Fruit fly (Drosophila melanogaster) whole organism, embryonic: ENCODE data around the gene Cpr30F.
A peak's percentile ranks its signal among the peaks of the same experiment; 100 is the strongest.

ENCODE experiments used
- Adf1 ChIP-seq: fragments of 200-800 bp; sonication (Bioruptor generic); IDR thresholded peaks from 2 replicates; pipeline ENCODE4 v1.3.6; 2022; ENCODE audit warnings: missing biosample characterization, missing genetic modification characterization
- B-H1 ChIP-seq: fragments of 200-800 bp; sonication (Bioruptor generic); IDR thresholded peaks from 3 replicates; pipeline ENCODE4 v1.3.6; 2022; ENCODE audit warnings: missing biosample characterization, missing genetic modification characterization
- Bteb2 ChIP-seq: fragments of 200-800 bp; sonication (Bioruptor generic); optimal IDR thresholded peaks from 2 replicates; lab custom pipeline; 2016; ENCODE audit warnings: missing biosample characterization, missing genetic modification characterization
- CG10274 ChIP-seq: fragments of 200-800 bp; sonication (Bioruptor generic); optimal IDR thresholded peaks from 3 replicates; lab custom pipeline; 2017; ENCODE audit warnings: missing biosample characterization, mild to moderate bottlenecking, missing genetic modification characterization
- CG10462 ChIP-seq: fragments of 200-800 bp; sonication (Bioruptor generic); optimal IDR thresholded peaks from 2 replicates; lab custom pipeline; 2016; ENCODE audit warnings: missing biosample characterization, missing genetic modification characterization
- CG10543 ChIP-seq: fragments of 200-800 bp; sonication (Bioruptor generic); optimal IDR thresholded peaks from 3 replicates; lab custom pipeline; 2017; ENCODE audit warnings: missing biosample characterization, mild to moderate bottlenecking, missing genetic modification characterization, moderate library complexity
- CG11093 ChIP-seq: fragments of 200-800 bp; sonication (Bioruptor generic); IDR thresholded peaks from 3 replicates; pipeline ENCODE4 v1.3.6; 2022; ENCODE audit warnings: missing biosample characterization, missing genetic modification characterization
- CG12219 ChIP-seq: fragments of 200-800 bp; sonication (Bioruptor generic); optimal IDR thresholded peaks from 3 replicates; lab custom pipeline; 2018; ENCODE audit warnings: missing biosample characterization, mild to moderate bottlenecking, missing genetic modification characterization
- CG15696 ChIP-seq: fragments of 200-800 bp; sonication (Bioruptor generic); optimal IDR thresholded peaks from 2 replicates; lab custom pipeline; 2019; ENCODE audit warnings: missing biosample characterization, mild to moderate bottlenecking, missing genetic modification characterization, moderate library complexity
- CG17359 ChIP-seq: fragments of 200-800 bp; sonication (Bioruptor generic); optimal IDR thresholded peaks from 3 replicates; lab custom pipeline; 2018; ENCODE audit warnings: missing biosample characterization, mild to moderate bottlenecking, missing genetic modification characterization, moderate library complexity
- CG17912 ChIP-seq: fragments of 200-800 bp; sonication (Bioruptor generic); optimal IDR thresholded peaks from 2 replicates; lab custom pipeline; 2018; ENCODE audit warnings: missing biosample characterization, mild to moderate bottlenecking, missing genetic modification characterization
- CG1792 ChIP-seq: fragments of 200-800 bp; sonication (Bioruptor generic); optimal IDR thresholded peaks from 2 replicates; lab custom pipeline; 2016; ENCODE audit warnings: missing biosample characterization, missing genetic modification characterization
- CG18476 ChIP-seq: fragments of 200-800 bp; sonication (Bioruptor generic); optimal IDR thresholded peaks from 2 replicates; lab custom pipeline; 2016; ENCODE audit warnings: missing biosample characterization, mild to moderate bottlenecking, missing genetic modification characterization
- CG2712 ChIP-seq: fragments of 200-800 bp; optimal IDR thresholded peaks from 3 replicates; lab custom pipeline; 2019; ENCODE audit warnings: missing biosample characterization, mild to moderate bottlenecking, missing genetic modification characterization, moderate library complexity
- CG30020 ChIP-seq: fragments of 200-800 bp; optimal IDR thresholded peaks from 2 replicates; lab custom pipeline; 2019; ENCODE audit warnings: missing biosample characterization, mild to moderate bottlenecking, missing genetic modification characterization, moderate library complexity
- CG31224 ChIP-seq: fragments of 200-800 bp; sonication (Bioruptor generic); IDR thresholded peaks from 2 replicates; pipeline ENCODE4 v1.3.6; 2022; ENCODE audit warnings: missing biosample characterization, missing genetic modification characterization
- CG4328 ChIP-seq: fragments of 200-800 bp; sonication (Bioruptor generic); optimal IDR thresholded peaks from 3 replicates; lab custom pipeline; 2017; ENCODE audit warnings: missing biosample characterization, missing genetic modification reagents, missing genetic modification characterization
- CG6854 ChIP-seq: fragments of 200-800 bp; sonication (Bioruptor generic); optimal IDR thresholded peaks from 3 replicates; lab custom pipeline; 2017; ENCODE audit warnings: missing biosample characterization, mild to moderate bottlenecking, missing genetic modification characterization
- CG7372 ChIP-seq: fragments of 200-800 bp; sonication (Bioruptor generic); IDR thresholded peaks from 2 replicates; pipeline ENCODE4 v1.3.6; 2022; ENCODE audit warnings: missing biosample characterization, missing genetic modification characterization
- CG7963 ChIP-seq: fragments of 200-800 bp; sonication (Bioruptor generic); IDR thresholded peaks from 3 replicates; pipeline ENCODE4 v1.3.6; 2022; ENCODE audit warnings: missing biosample characterization, missing genetic modification characterization; ENCODE audit not compliant: partially characterized antibody
- CG9727 ChIP-seq: fragments of 200-800 bp; sonication (Bioruptor generic); optimal IDR thresholded peaks from 3 replicates; lab custom pipeline; 2017; ENCODE audit warnings: missing biosample characterization, mild to moderate bottlenecking, missing genetic modification characterization
- ERR ChIP-seq: fragments of 200-800 bp; sonication (Bioruptor generic); optimal IDR thresholded peaks from 2 replicates; lab custom pipeline; 2016; ENCODE audit warnings: missing biosample characterization, missing genetic modification characterization
- Fer1 ChIP-seq: fragments of 200-800 bp; sonication (Bioruptor generic); optimal IDR thresholded peaks from 2 replicates; lab custom pipeline; 2017; ENCODE audit warnings: missing biosample characterization, mild to moderate bottlenecking, missing genetic modification characterization
- Gug ChIP-seq: fragments of 200-800 bp; sonication (Bioruptor generic); IDR thresholded peaks from 4 replicates; pipeline ENCODE4 v1.3.6; 2022; ENCODE audit warnings: missing biosample characterization, missing genetic modification characterization
- HLHmδ ChIP-seq: fragments of 200-800 bp; sonication (Bioruptor generic); optimal IDR thresholded peaks from 2 replicates; lab custom pipeline; 2018; ENCODE audit warnings: missing biosample characterization, mild to moderate bottlenecking, missing genetic modification characterization, moderate library complexity
- Hr3 ChIP-seq: fragments of 200-800 bp; sonication (Bioruptor generic); optimal IDR thresholded peaks from 3 replicates; lab custom pipeline; 2016; ENCODE audit warnings: missing biosample characterization, missing genetic modification characterization
- MBD-R2 ChIP-seq: fragments of 200-800 bp; sonication (Bioruptor generic); IDR thresholded peaks from 2 replicates; pipeline ENCODE4 v1.3.6; 2022; ENCODE audit warnings: missing biosample characterization, missing genetic modification characterization
- NC2β ChIP-seq: fragments of 200-800 bp; sonication (Bioruptor generic); optimal IDR thresholded peaks from 2 replicates; lab custom pipeline; 2016; ENCODE audit warnings: missing biosample characterization, missing genetic modification characterization
- Optix ChIP-seq: fragments of 200-800 bp; sonication (Bioruptor generic); IDR thresholded peaks from 3 replicates; pipeline ENCODE4 v1.3.6; 2022; ENCODE audit warnings: missing biosample characterization, missing genetic modification characterization
- PHDP ChIP-seq: fragments of 200-800 bp; sonication (Bioruptor generic); optimal IDR thresholded peaks from 3 replicates; lab custom pipeline; 2018; ENCODE audit warnings: missing biosample characterization, mild to moderate bottlenecking, missing genetic modification characterization, moderate library complexity
- Ravus ChIP-seq: fragments of 200-800 bp; sonication (Bioruptor generic); IDR thresholded peaks from 2 replicates; pipeline ENCODE4 v1.3.6; 2022; ENCODE audit warnings: missing biosample characterization, missing genetic modification characterization
- Rx ChIP-seq: fragments of 200-800 bp; sonication (Bioruptor generic); IDR thresholded peaks from 2 replicates; pipeline ENCODE4 v1.3.6; 2022; ENCODE audit warnings: missing biosample characterization, missing genetic modification characterization
- Six4 ChIP-seq: fragments of 200-800 bp; sonication (Bioruptor generic); optimal IDR thresholded peaks from 2 replicates; lab custom pipeline; 2016; ENCODE audit warnings: missing biosample characterization, missing genetic modification characterization
- Sry-δ ChIP-seq: fragments of 200-800 bp; sonication (Bioruptor generic); optimal IDR thresholded peaks from 2 replicates; lab custom pipeline; 2016; ENCODE audit warnings: missing biosample characterization, missing genetic modification characterization
- Ssrp ChIP-seq: fragments of 200-800 bp; sonication (Bioruptor generic); optimal IDR thresholded peaks from 2 replicates; lab custom pipeline; 2018; ENCODE audit warnings: missing biosample characterization, mild to moderate bottlenecking, missing genetic modification characterization, moderate library complexity
- abd-A ChIP-seq: fragments of 200-800 bp; sonication (Bioruptor generic); optimal IDR thresholded peaks from 3 replicates; lab custom pipeline; 2019; ENCODE audit warnings: missing biosample characterization, mild to moderate bottlenecking, missing genetic modification characterization, moderate library complexity
- ase ChIP-seq: fragments of 200-800 bp; sonication (Bioruptor generic); IDR thresholded peaks from 3 replicates; pipeline ENCODE4 v1.3.6; 2022; ENCODE audit warnings: missing biosample characterization, missing genetic modification characterization
- br ChIP-seq: fragments of >200 bp; optimal IDR thresholded peaks from 2 replicates; lab custom pipeline; 2017
- bsh ChIP-seq, 2 experiments: fragments of 200-800 bp; sonication (Bioruptor generic); optimal IDR thresholded peaks; 2 replicates each; lab custom pipeline; 2017 to 2018; ENCODE audit warnings: mild to moderate bottlenecking in 2 of 2, missing biosample characterization in 2 of 2, missing genetic modification characterization in 2 of 2, moderate library complexity in 1 of 2
- chn ChIP-seq: fragments of 200-800 bp; sonication (Bioruptor generic); optimal IDR thresholded peaks from 2 replicates; lab custom pipeline; 2016; ENCODE audit warnings: missing biosample characterization, missing genetic modification characterization
- crc ChIP-seq: fragments of 200-800 bp; sonication (Bioruptor generic); optimal IDR thresholded peaks from 2 replicates; lab custom pipeline; 2016; ENCODE audit warnings: missing biosample characterization, missing genetic modification characterization
- danr ChIP-seq: fragments of 200-800 bp; sonication (Bioruptor generic); IDR thresholded peaks from 2 replicates; pipeline ENCODE4 v1.3.6; 2022; ENCODE audit warnings: missing biosample characterization, missing genetic modification characterization
- dati ChIP-seq: fragments of 200-800 bp; sonication (Bioruptor generic); IDR thresholded peaks from 2 replicates; pipeline ENCODE4 v1.3.6; 2022; ENCODE audit warnings: missing biosample characterization, missing genetic modification characterization
- ems ChIP-seq: fragments of 200-800 bp; sonication (Bioruptor generic); optimal IDR thresholded peaks from 3 replicates; lab custom pipeline; 2016; ENCODE audit warnings: missing biosample characterization, missing genetic modification characterization
- eve ChIP-seq, 2 experiments: fragments of >200 bp; optimal IDR thresholded peaks; 2 replicates each; lab custom pipeline; 2017; ENCODE audit warnings: missing biosample characterization in 2 of 2, missing genetic modification characterization in 2 of 2
- eyg ChIP-seq: fragments of 200-800 bp; sonication (Bioruptor generic); optimal IDR thresholded peaks from 3 replicates; lab custom pipeline; 2016; ENCODE audit warnings: missing biosample characterization, missing genetic modification characterization
- jing ChIP-seq: fragments of 200-800 bp; sonication (Bioruptor generic); optimal IDR thresholded peaks from 2 replicates; lab custom pipeline; 2018; ENCODE audit warnings: missing biosample characterization, mild to moderate bottlenecking, missing genetic modification characterization
- jumu ChIP-seq: fragments of 200-800 bp; sonication (Bioruptor generic); optimal IDR thresholded peaks from 3 replicates; lab custom pipeline; 2016; ENCODE audit warnings: missing biosample characterization, missing genetic modification characterization
- otp ChIP-seq: fragments of 200-800 bp; sonication (Bioruptor generic); IDR thresholded peaks from 3 replicates; pipeline ENCODE4, ENCODE4 v1.3.6; 2022; ENCODE audit warnings: missing biosample characterization, missing genetic modification characterization
- repo ChIP-seq: fragments of 200-800 bp; sonication (Bioruptor generic); optimal IDR thresholded peaks from 2 replicates; lab custom pipeline; 2016; ENCODE audit warnings: missing biosample characterization, missing genetic modification characterization
- slou ChIP-seq: fragments of 200-800 bp; sonication (Bioruptor generic); optimal IDR thresholded peaks from 3 replicates; lab custom pipeline; 2016; ENCODE audit warnings: missing biosample characterization, missing genetic modification characterization
- tin ChIP-seq: fragments of 200-800 bp; sonication (Bioruptor generic); optimal IDR thresholded peaks from 3 replicates; lab custom pipeline; 2016; ENCODE audit warnings: missing biosample characterization, missing genetic modification characterization
- trh ChIP-seq: fragments of 200-800 bp; sonication (Bioruptor generic); optimal IDR thresholded peaks from 2 replicates; lab custom pipeline; 2016; ENCODE audit warnings: missing biosample characterization, missing genetic modification characterization
- zen ChIP-seq: fragments of 200-800 bp; sonication (Bioruptor generic); optimal IDR thresholded peaks from 3 replicates; lab custom pipeline; 2018; ENCODE audit warnings: missing biosample characterization, mild to moderate bottlenecking, missing genetic modification characterization, moderate library complexity

Gene Cpr30F

DNA sequence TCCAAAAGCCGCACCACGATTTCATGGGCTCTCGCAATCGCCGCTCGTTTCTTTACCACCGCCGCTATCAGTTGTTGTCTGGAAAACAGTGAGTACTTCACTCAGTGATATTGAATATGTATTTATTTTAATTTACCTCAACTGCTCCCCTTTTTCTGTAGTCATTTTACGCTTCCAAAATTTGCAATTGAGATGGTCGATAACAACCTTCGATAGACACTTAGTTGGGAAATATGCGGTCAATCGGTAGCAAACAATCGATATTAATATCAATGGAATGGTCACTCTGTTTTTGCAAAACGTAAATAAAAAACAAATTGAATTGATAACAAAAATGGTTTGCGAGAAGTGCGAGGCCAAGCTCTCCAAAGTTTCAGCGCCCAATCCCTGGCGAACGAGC is 42.4 kb downstream of the Cpr30F start, which contains the start of the genes CG34183 and CG4537 (continued):
- TF ChIP-seq danr (GFP tag; lab: Robert Waterston, UW) (no peak), CG17912 (GFP tag; lab: Kevin White, UChicago) (no peak), ERR (GFP tag; lab: Kevin White, UChicago) (no peak), eyg (no peak), PHDP (tag; lab: Kevin White, UChicago) (no peak), jumu (GFP tag; lab: Kevin White, UChicago) (no peak), CG17359 (tag; lab: Kevin White, UChicago) (no peak), CG7372 (GFP tag; lab: Robert Waterston, UW) (no peak), bsh (GFP tag; optimal IDR thresholded peaks at IDR 0.05; lab: Kevin White, UChicago) (no peak), Sry-δ (peak; percentile 91), abd-A (no peak), CG10543 (no peak), CG18476 (GFP tag; lab: Kevin White, UChicago) (no peak), dati (GFP tag; lab: Robert Waterston, UW) (no peak), Optix (GFP tag; lab: Robert Waterston, UW) (no peak), CG11093 (GFP tag; lab: Robert Waterston, UW) (no peak), CG1792 (GFP tag; lab: Kevin White, UChicago) (no peak), chn (GFP tag; lab: Kevin White, UChicago) (no peak), CG10462 (GFP tag; lab: Kevin White, UChicago) (no peak), trh (GFP tag; lab: Kevin White, UChicago) (no peak), CG2712 (tag; lab: Kevin White, UChicago) (no peak), Bteb2 (GFP tag; lab: Kevin White, UChicago) (no peak), CG6854 (GFP tag; lab: Kevin White, UChicago) (no peak), CG12219 (no peak), Ssrp (no peak), B-H1 (GFP tag; lab: Robert Waterston, UW) (no peak), otp (GFP tag; lab: Robert Waterston, UW) (no peak), Six4 (no peak), repo (no peak), eve (GFP tag; optimal IDR thresholded peaks at IDR 0.05; lab: Kevin White, UChicago) (no peak), CG15696 (tag; lab: Kevin White, UChicago) (no peak), ems (no peak), Gug (GFP tag; lab: Robert Waterston, UW) (no peak), MBD-R2 (peak; percentile 94), CG31224 (GFP tag; lab: Robert Waterston, UW) (no peak), Ravus (GFP tag; lab: Robert Waterston, UW) (no peak), jing (GFP tag; lab: Kevin White, UChicago) (no peak), zen (no peak), Adf1 (GFP tag; lab: Robert Waterston, UW) (no peak), Rx (GFP tag; lab: Robert Waterston, UW) (no peak), tin (no peak), CG10274 (GFP tag; lab: Kevin White, UChicago) (no peak), Fer1 (GFP tag; lab: Kevin White, UChicago) (no peak), HLHmδ (GFP tag; lab: Kevin White, UChicago) (no peak), Hr3 (GFP tag; lab: Kevin White, UChicago) (no peak), CG9727 (no peak), crc (GFP tag; lab: Kevin White, UChicago) (no peak), CG4328 (GFP tag; lab: Kevin White, UChicago) (no peak), ase (no peak), CG7963 (GFP tag; lab: Robert Waterston, UW) (peak; percentile 89), br (no peak), NC2β (GFP tag; lab: Kevin White, UChicago) (peak; percentile 2), slou (GFP tag; lab: Kevin White, UChicago) (no peak), CG30020 (tag; lab: Kevin White, UChicago) (peak; percentile 4)
